Worm (Caenorhabditis elegans): ENCODE results near the gene Y14H12A.1.
A peak's percentile ranks its signal among the peaks of the same experiment; 100 is the strongest.

Gene Y14H12A.1

DNA sequence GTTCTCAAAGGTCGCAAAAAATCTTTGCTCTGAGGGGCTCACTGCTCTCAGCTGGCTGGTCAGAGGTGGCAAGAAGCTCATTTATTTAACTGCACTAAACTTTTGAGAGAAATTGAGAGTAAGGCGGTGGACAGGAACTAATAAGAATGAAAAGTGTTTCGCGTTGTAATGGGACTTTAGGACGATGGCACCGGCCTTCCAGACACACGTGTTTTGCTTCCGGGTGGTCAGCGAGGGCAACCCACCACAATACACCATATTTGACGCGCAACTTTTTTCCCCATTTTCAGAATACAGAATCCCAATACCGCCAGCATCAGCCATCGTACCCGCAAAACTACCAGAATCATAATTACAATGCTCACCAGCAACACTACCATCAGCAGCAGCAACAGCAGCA, 47.1 kb downstream of the Y14H12A.1 start:
- TF ChIP-seq unc-62 (GFP tag; optimal IDR thresholded peaks at IDR 0.05 in 1 of 2) (peak in 1 of 2 experiments; percentile 90), unc-62 (tag; optimal IDR thresholded peaks at IDR 0.05) (no peak), ama-1 (optimal IDR thresholded peaks at IDR 0.05) (no peak)

DNA sequence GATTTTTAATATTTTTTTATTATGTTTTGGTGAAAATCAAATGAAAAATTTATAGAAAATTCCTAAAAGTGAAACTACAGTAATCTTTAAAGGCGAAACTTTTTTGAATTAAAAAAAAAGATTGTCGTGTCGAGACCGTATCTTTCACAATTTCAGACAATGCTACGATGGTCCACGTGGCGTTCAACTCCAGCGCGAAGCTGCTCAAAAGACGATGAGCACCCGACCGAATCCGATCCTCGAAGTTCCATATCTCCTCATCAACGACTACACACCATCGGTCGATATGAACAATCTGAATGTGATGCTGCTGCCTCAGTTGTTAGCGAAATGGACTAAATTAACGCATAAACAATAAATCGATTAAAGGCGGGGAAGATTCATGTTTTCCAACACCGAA, 49.7 kb downstream of the Y14H12A.1 start:
- no peak for TF ChIP-seq ctbp-1 (GFP tag; IDR thresholded peaks at IDR 0.05)
- TF ChIP-seq mdt-29 (GFP tag; IDR thresholded peaks at IDR 0.05) = no peak
- TF ChIP-seq Y75B8A.6 (GFP tag; IDR thresholded peaks at IDR 0.05) = 0 out of 2 replicates have a peak, but pooled peaks have one; percentile 23
- 0 out of 2 replicates have a peak, but pooled peaks have one; percentile 34 for TF ChIP-seq Y48G9A.11 (GFP tag; IDR thresholded peaks at IDR 0.05)
- TF ChIP-seq aha-1 (tag) = peak; percentile 80
- TF ChIP-seq lin-38 (GFP tag; IDR thresholded peaks at IDR 0.05) = peak; percentile 52
- TF ChIP-seq snpc-1.2 (GFP tag; IDR thresholded peaks at IDR 0.05) = peak; percentile 60; the same call in 1 of the 2 replicates
- TF ChIP-seq dmd-8 (GFP tag; IDR thresholded peaks at IDR 0.05) = 0 out of 2 replicates have a peak, but pooled peaks have one; percentile 39
- TF ChIP-seq mep-1 (tag; optimal IDR thresholded peaks at IDR 0.05) = no peak
- TF ChIP-seq egl-43 (GFP tag; IDR thresholded peaks at IDR 0.05) = peak; percentile 19; the same call in 1 of the 2 replicates
- peak; percentile 63 for TF ChIP-seq F49E8.2 (tag; optimal IDR thresholded peaks at IDR 0.05; ENCODE audit: borderline replicate concordance)
- TF ChIP-seq ama-1 (optimal IDR thresholded peaks at IDR 0.05) = peak; percentile 62
- peak; percentile 29 for TF ChIP-seq unc-130 (GFP tag; optimal IDR thresholded peaks at IDR 0.05)
- 0 out of 2 replicates have a peak, but pooled peaks have one; percentile 18 for TF ChIP-seq arid-1 (GFP tag; conservative IDR thresholded peaks at IDR 0.05)
- TF ChIP-seq pha-4 (GFP tag; IDR thresholded peaks at IDR 0.05) = 0 out of 2 replicates have a peak, but pooled peaks have one; percentile 18
- TF ChIP-seq pha-4 (tag; optimal IDR thresholded peaks at IDR 0.05) = no peak

Data from whole organism, L4 larva.